Fruit fly (Drosophila melanogaster) whole organism, embryonic: ENCODE results near the gene CG10512.

ENCODE experiments used
- Antp ChIP-seq: fragments of 200-800 bp; sonication (Bioruptor generic); optimal IDR thresholded peaks from 3 replicates; lab custom pipeline; 2016; ENCODE audit warnings: missing biosample characterization, missing genetic modification characterization
- Asciz ChIP-seq: fragments of 200-800 bp; sonication (Bioruptor generic); optimal IDR thresholded peaks from 2 replicates; lab custom pipeline; 2017; ENCODE audit warnings: missing biosample characterization, mild to moderate bottlenecking, missing genetic modification characterization, missing genetic modification reagents
- Blimp-1 ChIP-seq: fragments of 200-800 bp; sonication (Bioruptor generic); optimal IDR thresholded peaks from 3 replicates; lab custom pipeline; 2018; ENCODE audit warnings: missing biosample characterization, missing genetic modification characterization, mild to moderate bottlenecking, moderate library complexity, missing genetic modification reagents
- Bteb2 ChIP-seq: fragments of 200-800 bp; sonication (Bioruptor generic); optimal IDR thresholded peaks from 2 replicates; lab custom pipeline; 2016; ENCODE audit warnings: missing biosample characterization, missing genetic modification characterization
- C15 ChIP-seq: fragments of 200-800 bp; sonication (Bioruptor generic); IDR thresholded peaks from 3 replicates; pipeline ENCODE4 v1.3.6; 2022; ENCODE audit warnings: missing biosample characterization, missing genetic modification characterization
- CG10209 ChIP-seq: fragments of 200-800 bp; sonication (Bioruptor generic); optimal IDR thresholded peaks from 3 replicates; lab custom pipeline; 2017; ENCODE audit warnings: missing biosample characterization, mild to moderate bottlenecking, missing genetic modification characterization, missing genetic modification reagents
- CG10267 ChIP-seq: fragments of 200-800 bp; sonication (Bioruptor generic); optimal IDR thresholded peaks from 2 replicates; lab custom pipeline; 2018; ENCODE audit warnings: missing biosample characterization, mild to moderate bottlenecking, missing genetic modification characterization, moderate library complexity
- CG10654 ChIP-seq: fragments of 200-800 bp; sonication (Bioruptor generic); optimal IDR thresholded peaks from 2 replicates; lab custom pipeline; 2016; ENCODE audit warnings: missing biosample characterization, missing genetic modification characterization
- CG12659 ChIP-seq: fragments of 200-800 bp; sonication (Bioruptor generic); optimal IDR thresholded peaks from 3 replicates; lab custom pipeline; 2017; ENCODE audit warnings: mild to moderate bottlenecking, missing biosample characterization, missing genetic modification reagents, missing genetic modification characterization
- CG12769 ChIP-seq: fragments of 200-800 bp; sonication (Bioruptor generic); optimal IDR thresholded peaks from 2 replicates; lab custom pipeline; 2019; ENCODE audit warnings: missing biosample characterization, mild to moderate bottlenecking, missing genetic modification characterization, moderate library complexity
- CG14050 ChIP-seq: fragments of 200-800 bp; sonication (Bioruptor generic); IDR thresholded peaks from 3 replicates; pipeline ENCODE4 v1.3.6; 2022; ENCODE audit warnings: missing biosample characterization, missing genetic modification characterization
- CG14710 ChIP-seq: fragments of 200-800 bp; sonication (Bioruptor generic); optimal IDR thresholded peaks from 3 replicates; lab custom pipeline; 2019; ENCODE audit warnings: missing biosample characterization, mild to moderate bottlenecking, missing genetic modification characterization, moderate library complexity
- CG17359 ChIP-seq: fragments of 200-800 bp; sonication (Bioruptor generic); optimal IDR thresholded peaks from 3 replicates; lab custom pipeline; 2018; ENCODE audit warnings: missing biosample characterization, mild to moderate bottlenecking, missing genetic modification characterization, moderate library complexity
- CG18619 ChIP-seq: fragments of 200-800 bp; sonication (Bioruptor generic); optimal IDR thresholded peaks from 3 replicates; lab custom pipeline; 2017; ENCODE audit warnings: missing biosample characterization, mild to moderate bottlenecking, missing genetic modification characterization
- CG2116 ChIP-seq: fragments of 200-800 bp; sonication (Bioruptor generic); optimal IDR thresholded peaks from 3 replicates; lab custom pipeline; 2018; ENCODE audit warnings: missing biosample characterization, mild to moderate bottlenecking, missing genetic modification characterization
- CG32532 ChIP-seq: fragments of 200-800 bp; sonication (Bioruptor generic); IDR thresholded peaks from 2 replicates; pipeline ENCODE4 v1.3.6; 2022; ENCODE audit warnings: missing biosample characterization, missing genetic modification characterization
- CG34422 ChIP-seq: fragments of 200-800 bp; sonication (Bioruptor generic); IDR thresholded peaks from 3 replicates; pipeline ENCODE4 v1.3.6; 2022; ENCODE audit warnings: missing biosample characterization, missing genetic modification characterization
- CG8359 ChIP-seq: fragments of 200-800 bp; sonication (Bioruptor generic); optimal IDR thresholded peaks from 2 replicates; lab custom pipeline; 2017; ENCODE audit warnings: missing biosample characterization, mild to moderate bottlenecking, missing genetic modification characterization, borderline replicate concordance
- CG9876 ChIP-seq: fragments of 200-800 bp; sonication (Bioruptor generic); optimal IDR thresholded peaks from 2 replicates; lab custom pipeline; 2016; ENCODE audit warnings: missing biosample characterization, missing genetic modification characterization
- D19A ChIP-seq: fragments of 200-800 bp; optimal IDR thresholded peaks from 3 replicates; lab custom pipeline; 2019; ENCODE audit warnings: missing biosample characterization, mild to moderate bottlenecking, missing genetic modification characterization, moderate library complexity
- Dip3 ChIP-seq: fragments of 200-800 bp; sonication (Bioruptor generic); optimal IDR thresholded peaks from 3 replicates; lab custom pipeline; 2016; ENCODE audit warnings: missing biosample characterization, missing genetic modification characterization
- Dll ChIP-seq: fragments of 200-800 bp; sonication (Bioruptor generic); IDR thresholded peaks from 4 replicates; pipeline ENCODE4 v1.3.6; 2022; ENCODE audit warnings: missing biosample characterization, missing genetic modification characterization; ENCODE audit not compliant: partially characterized antibody
- Dref ChIP-seq: fragments of 200-800 bp; sonication (Bioruptor generic); IDR thresholded peaks from 2 replicates; pipeline ENCODE4 v1.3.6; 2022; ENCODE audit warnings: missing biosample characterization, missing genetic modification characterization
- E2f1 ChIP-seq: fragments of 200-800 bp; sonication (Bioruptor generic); IDR thresholded peaks from 2 replicates; pipeline ENCODE4 v1.3.6; 2022; ENCODE audit warnings: missing biosample characterization, missing genetic modification characterization
- Fer3 ChIP-seq: fragments of 200-800 bp; sonication (Bioruptor generic); optimal IDR thresholded peaks from 2 replicates; lab custom pipeline; 2018; ENCODE audit warnings: missing biosample characterization, mild to moderate bottlenecking, missing genetic modification characterization, moderate library complexity
- HLH54F ChIP-seq: fragments of 200-800 bp; sonication (Bioruptor generic); optimal IDR thresholded peaks from 3 replicates; lab custom pipeline; 2016; ENCODE audit warnings: missing biosample characterization, missing genetic modification characterization
- NK7.1 ChIP-seq: fragments of 200-800 bp; sonication (Bioruptor generic); optimal IDR thresholded peaks from 3 replicates; lab custom pipeline; 2016; ENCODE audit warnings: missing biosample characterization, missing genetic modification characterization
- Nf-YC ChIP-seq: fragments of 200-800 bp; optimal IDR thresholded peaks from 3 replicates; lab custom pipeline; 2019; ENCODE audit warnings: missing biosample characterization, mild to moderate bottlenecking, missing genetic modification characterization, moderate library complexity
- Oli ChIP-seq: fragments of 200-800 bp; sonication (Bioruptor generic); optimal IDR thresholded peaks from 2 replicates; lab custom pipeline; 2018; ENCODE audit warnings: missing biosample characterization, mild to moderate bottlenecking, missing genetic modification characterization, moderate library complexity
- Opbp ChIP-seq: fragments of 200-800 bp; sonication (Bioruptor generic); IDR thresholded peaks from 3 replicates; pipeline ENCODE4 v1.3.6; 2022; ENCODE audit warnings: missing biosample characterization, missing genetic modification characterization; ENCODE audit not compliant: partially characterized antibody
- Optix ChIP-seq: fragments of 200-800 bp; sonication (Bioruptor generic); IDR thresholded peaks from 3 replicates; pipeline ENCODE4 v1.3.6; 2022; ENCODE audit warnings: missing biosample characterization, missing genetic modification characterization
- Poxn ChIP-seq: fragments of 200-800 bp; sonication (Bioruptor generic); IDR thresholded peaks from 2 replicates; pipeline ENCODE4 v1.3.6; 2022; ENCODE audit warnings: missing biosample characterization, missing genetic modification characterization
- Stat92E ChIP-seq, 3 experiments: fragments of >200 bp in 2 of 3; fragments of 200-800 bp in 1 of 3; sonication (Bioruptor generic) in 1 of 3; optimal IDR thresholded peaks; 2 replicates each; lab custom pipeline; 2017 to 2019; ENCODE audit warnings: missing biosample characterization in 3 of 3, missing genetic modification characterization in 3 of 3, mild to moderate bottlenecking in 1 of 3, moderate library complexity in 1 of 3
- abd-A ChIP-seq: fragments of 200-800 bp; sonication (Bioruptor generic); optimal IDR thresholded peaks from 3 replicates; lab custom pipeline; 2019; ENCODE audit warnings: missing biosample characterization, mild to moderate bottlenecking, missing genetic modification characterization, moderate library complexity
- bbx ChIP-seq: fragments of 200-800 bp; sonication (Bioruptor generic); IDR thresholded peaks from 2 replicates; pipeline ENCODE4 v1.3.6; 2022; ENCODE audit warnings: missing biosample characterization, missing genetic modification characterization; ENCODE audit not compliant: partially characterized antibody
- chif ChIP-seq, 2 experiments: fragments of 200-800 bp; sonication (Bioruptor generic); optimal IDR thresholded peaks; 3 replicates each; lab custom pipeline; 2016; ENCODE audit warnings: missing biosample characterization in 2 of 2, missing genetic modification characterization in 2 of 2
- ci ChIP-seq: fragments of 200-800 bp; sonication (Bioruptor generic); IDR thresholded peaks from 3 replicates; pipeline ENCODE4 v1.3.6; 2022; ENCODE audit warnings: missing biosample characterization, missing genetic modification characterization
- dysf ChIP-seq: fragments of 200-800 bp; sonication (Bioruptor generic); IDR thresholded peaks from 3 replicates; pipeline ENCODE4 v1.3.6; 2022; ENCODE audit warnings: missing biosample characterization, missing genetic modification characterization
- fu2 ChIP-seq: fragments of 200-800 bp; sonication (Bioruptor generic); optimal IDR thresholded peaks from 2 replicates; lab custom pipeline; 2016; ENCODE audit warnings: missing biosample characterization, missing genetic modification characterization
- insv ChIP-seq, 2 experiments: fragments of 200-800 bp; sonication (Bioruptor generic); optimal IDR thresholded peaks; 3 replicates each; lab custom pipeline; 2016 to 2018; ENCODE audit warnings: missing biosample characterization in 2 of 2, missing genetic modification characterization in 2 of 2
- inv ChIP-seq: fragments of 200-800 bp; sonication (Bioruptor generic); IDR thresholded peaks from 2 replicates; pipeline ENCODE4 v1.3.6; 2022; ENCODE audit warnings: missing biosample characterization, missing genetic modification characterization; ENCODE audit not compliant: partially characterized antibody
- jing ChIP-seq: fragments of 200-800 bp; sonication (Bioruptor generic); optimal IDR thresholded peaks from 2 replicates; lab custom pipeline; 2018; ENCODE audit warnings: missing biosample characterization, mild to moderate bottlenecking, missing genetic modification characterization
- nerfin-2 ChIP-seq: fragments of 200-800 bp; sonication (Bioruptor generic); IDR thresholded peaks from 2 replicates; pipeline ENCODE4 v1.3.6; 2022; ENCODE audit warnings: missing biosample characterization, missing genetic modification characterization; ENCODE audit not compliant: partially characterized antibody
- nmo ChIP-seq: fragments of 200-800 bp; sonication (Bioruptor generic); optimal IDR thresholded peaks from 2 replicates; lab custom pipeline; 2018; ENCODE audit warnings: missing biosample characterization, mild to moderate bottlenecking, missing genetic modification characterization, moderate library complexity
- otp ChIP-seq: fragments of 200-800 bp; sonication (Bioruptor generic); IDR thresholded peaks from 3 replicates; pipeline ENCODE4, ENCODE4 v1.3.6; 2022; ENCODE audit warnings: missing biosample characterization, missing genetic modification characterization
- pfk ChIP-seq: fragments of 200-800 bp; sonication (Bioruptor generic); optimal IDR thresholded peaks from 2 replicates; lab custom pipeline; 2018; ENCODE audit warnings: missing biosample characterization, mild to moderate bottlenecking, missing genetic modification characterization, moderate library complexity
- pita ChIP-seq: fragments of 200-800 bp; sonication (Bioruptor generic); optimal IDR thresholded peaks from 2 replicates; lab custom pipeline; 2017; ENCODE audit warnings: missing biosample characterization, mild to moderate bottlenecking, missing genetic modification characterization
- stwl ChIP-seq: fragments of 200-800 bp; sonication (Bioruptor generic); optimal IDR thresholded peaks from 3 replicates; lab custom pipeline; 2018; ENCODE audit warnings: missing biosample characterization, mild to moderate bottlenecking, missing genetic modification characterization, moderate library complexity

CG10512 gene

DNA sequence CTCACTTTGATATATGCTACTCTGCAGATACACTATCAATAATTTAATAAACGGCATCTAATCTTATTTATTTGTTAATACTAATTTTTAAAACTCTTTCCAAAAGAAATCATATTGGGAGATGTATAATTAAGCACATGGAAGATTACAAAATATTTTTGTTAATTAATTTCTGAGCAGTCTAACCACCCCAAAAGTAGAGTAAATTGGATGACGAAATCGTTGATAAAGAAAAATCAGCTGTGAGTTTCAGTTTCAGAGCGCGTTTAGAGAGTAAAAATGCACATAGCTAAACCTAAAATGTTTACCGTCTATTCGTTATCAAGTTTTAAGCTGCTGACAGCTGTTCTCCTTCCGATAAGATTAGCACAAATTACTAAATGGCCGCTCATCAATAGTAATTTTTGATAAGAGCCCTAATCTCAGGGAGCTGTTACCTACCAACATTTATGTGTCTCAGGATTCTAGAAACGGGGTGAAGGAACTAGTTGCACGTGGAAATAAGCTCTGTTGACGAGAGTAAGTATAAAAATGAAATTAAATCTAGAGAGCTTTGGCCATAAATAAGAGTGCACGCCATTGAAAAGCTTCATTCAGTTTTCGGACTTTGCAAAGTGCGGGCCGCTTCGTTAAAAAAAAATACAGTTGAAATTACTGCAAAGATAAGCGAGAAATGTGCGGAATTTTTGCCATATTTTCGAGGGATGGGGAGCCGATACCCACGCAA is 30.0 kb upstream of the CG10512 start, which contains the start of the genes chb and AsnS (continued):
- TF ChIP-seq CG14710 (tag; lab: Kevin White, UChicago) (peak; percentile 70), Dip3 (GFP tag; lab: Kevin White, UChicago) (peak; percentile 69), E2f1 (GFP tag; lab: Robert Waterston, UW) (peak; percentile 96), C15 (GFP tag; lab: Robert Waterston, UW) (peak; percentile 91), ci (GFP tag; lab: Robert Waterston, UW) (peak; percentile 91), Asciz (GFP tag; lab: Kevin White, UChicago) (peak; percentile 91), D19A (tag; lab: Kevin White, UChicago) (peak; percentile 99), otp (GFP tag; lab: Robert Waterston, UW) (peak; percentile 87), fu2 (peak; percentile 78), inv (no peak), CG8359 (GFP tag; lab: Kevin White, UChicago) (peak; percentile 64), CG10209 (GFP tag; lab: Kevin White, UChicago) (peak; percentile 88), Blimp-1 (GFP tag; lab: Kevin White, UChicago) (peak; percentile 90), CG10654 (GFP tag; lab: Kevin White, UChicago) (peak; percentile 87), Opbp (GFP tag; lab: Robert Waterston, UW) (no peak), Oli (tag; lab: Kevin White, UChicago) (peak; percentile 94), CG12659 (GFP tag; lab: Kevin White, UChicago) (peak; percentile 86), Dref (GFP tag; lab: Robert Waterston, UW) (no peak), CG12769 (tag; lab: Kevin White, UChicago) (peak; percentile 94), CG34422 (GFP tag; lab: Robert Waterston, UW) (peak; percentile 91), CG9876 (GFP tag; lab: Kevin White, UChicago) (peak; percentile 20), Dll (GFP tag; lab: Robert Waterston, UW) (no peak), abd-A (no peak), CG2116 (peak; percentile 49), pfk (GFP tag; lab: Kevin White, UChicago) (no peak), Poxn (GFP tag; lab: Robert Waterston, UW) (peak; percentile 26; the same call in 1 of the 2 replicates), stwl (tag; lab: Kevin White, UChicago) (no peak), nmo (peak; percentile 94), CG18619 (peak; percentile 85), Fer3 (peak; percentile 96), jing (GFP tag; lab: Kevin White, UChicago) (peak; percentile 64), Bteb2 (GFP tag; lab: Kevin White, UChicago) (peak; percentile 88), NK7.1 (GFP tag; lab: Kevin White, UChicago) (peak; percentile 56), insv (GFP tag; optimal IDR thresholded peaks at IDR 0.05; lab: Kevin White, UChicago) (no peak), CG10267 (tag; lab: Kevin White, UChicago) (peak; percentile 83), Antp (GFP tag; lab: Kevin White, UChicago) (peak; percentile 55), CG32532 (GFP tag; lab: Robert Waterston, UW) (peak; percentile 96), CG14050 (peak; percentile 81), Stat92E (GFP tag; optimal IDR thresholded peaks at IDR 0.05; lab: Kevin White, UChicago) (no peak), dysf (GFP tag; lab: Robert Waterston, UW) (peak; percentile 95), CG17359 (peak; percentile 96), chif (GFP tag; optimal IDR thresholded peaks at IDR 0.05; lab: Kevin White, UChicago) (peak; percentile 64 to 72), nerfin-2 (GFP tag; lab: Robert Waterston, UW) (no peak), HLH54F (peak; percentile 67), bbx (GFP tag; lab: Robert Waterston, UW) (no peak), Optix (GFP tag; lab: Robert Waterston, UW) (no peak), Nf-YC (tag; lab: Kevin White, UChicago) (peak; percentile 53), pita (no peak)
